Worm (Caenorhabditis elegans) whole organism, L4/young adult: ENCODE measurements around the gene Y105C5A.1269.

ENCODE experiments used
- dao-5 ChIP-seq: sonication (generic microtip); optimal IDR thresholded peaks from 2 replicates; lab custom pipeline; 2016; ENCODE audit warnings: missing genotype, missing genetic modification characterization, moderate library complexity, missing compliant biosample characterization
- him-1 ChIP-seq: sonication (generic microtip); optimal IDR thresholded peaks from 2 replicates; lab custom pipeline; 2016; ENCODE audit warnings: missing genotype, missing genetic modification reagents, missing genetic modification characterization, missing compliant biosample characterization

- TF ChIP-seq him-1 (tag; lab: Kevin White, UChicago), result no peak
- TF ChIP-seq dao-5 (tag; lab: Kevin White, UChicago), result no peak
Observed at ce11 chrIV:15846553-15846952, 643 bp upstream of the Y105C5A.1269 start, which contains the start of gene Y105C5A.1270.
